Worm (Caenorhabditis elegans) whole organism, early embryonic: Measurements from ENCODE around the gene C30E1.4.

Source experiments
- scrt-1 ChIP-seq: fragments of 200-800 bp; sonication (Bioruptor generic); IDR thresholded peaks from 2 replicates; pipeline ENCODE4 v1.3.6; 2022; ENCODE audit warnings: missing genetic modification characterization, missing compliant biosample characterization
- tra-4 ChIP-seq: sonication (generic microtip); optimal IDR thresholded peaks from 2 replicates; lab custom pipeline; 2017; ENCODE audit warnings: missing genetic modification characterization, missing compliant biosample characterization

ce11 chrX:16894577-16894976 lies 29.2 kb upstream of the C30E1.4 start, which contains the start of gene F39F10.2:
- TF ChIP-seq tra-4 (tag; lab: Kevin White, UChicago), result no peak
- no peak for TF ChIP-seq scrt-1
